Worm (Caenorhabditis elegans) whole organism, late embryonic: ENCODE results near the gene aqp-5.

Experiments used
- K09A11.1 ChIP-seq: sonication (generic microtip); optimal IDR thresholded peaks from 2 replicates; lab custom pipeline; 2017; ENCODE audit warnings: antibody characterized with exemption, mild to moderate bottlenecking, missing genetic modification characterization, missing compliant biosample characterization; ENCODE audit not compliant: insufficient read depth
- ama-1 ChIP-seq: fragments of 150-350 bp; optimal IDR thresholded peaks from 2 replicates; lab custom pipeline; 2014
- ceh-2 ChIP-seq: sonication (generic microtip); optimal IDR thresholded peaks from 2 replicates; lab custom pipeline; 2016; ENCODE audit warnings: missing genotype, missing genetic modification characterization, missing compliant biosample characterization
- ceh-9 ChIP-seq: sonication (generic microtip); optimal IDR thresholded peaks from 2 replicates; lab custom pipeline; 2016; ENCODE audit warnings: mild to moderate bottlenecking, missing genetic modification characterization, inconsistent platforms, missing compliant biosample characterization
- elt-2 ChIP-seq: sonication (generic microtip); optimal IDR thresholded peaks from 2 replicates; lab custom pipeline; 2016; ENCODE audit warnings: missing genetic modification reagents, missing genetic modification characterization, missing compliant biosample characterization
- gmeb-2 ChIP-seq: sonication (generic microtip); optimal IDR thresholded peaks from 2 replicates; lab custom pipeline; 2016; ENCODE audit warnings: missing genetic modification characterization, inconsistent platforms, missing compliant biosample characterization
- nfya-1 ChIP-seq: sonication (generic microtip); optimal IDR thresholded peaks from 2 replicates; lab custom pipeline; 2017; ENCODE audit warnings: missing genetic modification characterization, mild to moderate bottlenecking, missing compliant biosample characterization, antibody characterized with exemption, moderate library complexity
- nhr-11 ChIP-seq: fragments of 150-350 bp; optimal IDR thresholded peaks from 2 replicates; lab custom pipeline; 2014; ENCODE audit warnings: missing biosample characterization, missing genetic modification characterization
- pag-3 ChIP-seq: sonication (generic microtip); optimal IDR thresholded peaks from 2 replicates; lab custom pipeline; 2016; ENCODE audit warnings: missing compliant biosample characterization, missing genetic modification characterization, borderline replicate concordance
- syd-9 ChIP-seq: sonication (generic microtip); optimal IDR thresholded peaks from 2 replicates; lab custom pipeline; 2016; ENCODE audit warnings: mild to moderate bottlenecking, missing genetic modification characterization, moderate library complexity, missing compliant biosample characterization
- tbx-7 ChIP-seq: sonication (generic microtip); optimal IDR thresholded peaks from 2 replicates; lab custom pipeline; 2016; ENCODE audit warnings: missing genotype, missing genetic modification characterization, missing compliant biosample characterization

DNA sequence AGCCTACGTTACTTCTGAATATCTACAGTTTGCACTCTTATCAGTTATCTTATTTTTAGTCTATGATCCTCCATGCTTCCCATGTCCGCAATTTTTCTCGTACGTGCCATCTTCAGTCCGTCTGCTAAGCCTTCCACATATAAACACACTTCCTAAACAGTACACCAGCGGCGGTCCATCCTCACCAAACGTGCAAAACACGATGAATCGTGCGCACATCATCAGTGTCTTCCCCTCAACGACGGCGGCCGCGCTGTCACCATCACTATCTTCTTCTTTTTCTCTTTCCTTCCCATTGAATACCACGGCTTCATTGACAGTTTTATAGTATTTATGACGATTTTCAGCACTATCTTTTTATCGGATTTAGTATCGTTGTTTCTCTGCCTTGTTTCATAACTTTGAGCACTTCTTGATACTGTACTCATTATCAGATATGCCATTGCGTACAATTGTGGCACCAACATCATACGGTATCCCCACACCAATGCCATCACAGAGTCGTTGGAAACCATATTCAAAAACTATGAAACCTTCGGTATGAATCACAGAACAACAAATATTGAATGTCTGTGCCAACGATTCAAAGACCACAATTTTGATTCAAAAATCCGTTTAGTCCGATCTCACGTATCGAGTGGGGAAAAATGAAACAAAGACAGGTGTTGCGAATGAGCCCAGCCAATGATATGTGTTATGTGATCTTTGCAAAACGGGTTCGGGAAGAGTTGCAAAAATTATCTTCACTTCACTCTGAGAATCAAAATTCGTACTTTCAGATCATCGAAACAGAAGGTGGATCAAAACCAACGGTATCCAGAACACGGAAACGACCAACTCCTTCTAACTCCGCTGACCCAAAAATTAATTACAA, 18.4 kb upstream of the aqp-5 start:
- no peak for TF ChIP-seq ceh-2 (tag; lab: Kevin White, UChicago)
- no peak for TF ChIP-seq nhr-11 (tag; lab: Kevin White, UChicago)
- TF ChIP-seq ceh-9 (tag; lab: Kevin White, UChicago): no peak
- TF ChIP-seq K09A11.1 (tag; lab: Kevin White, UChicago): no peak
- TF ChIP-seq pag-3: no peak
- no peak for TF ChIP-seq nfya-1 (tag; lab: Kevin White, UChicago)
- no peak for TF ChIP-seq elt-2 (tag; lab: Kevin White, UChicago)
- no peak for TF ChIP-seq gmeb-2 (tag; lab: Kevin White, UChicago)
- TF ChIP-seq syd-9 (tag; lab: Kevin White, UChicago): no peak
- TF ChIP-seq ama-1 (lab: Kevin White, UChicago): no peak
- TF ChIP-seq tbx-7 (tag; lab: Kevin White, UChicago): no peak
